Worm (Caenorhabditis elegans) whole organism, L4 larva: ENCODE measurements around the gene Y39A3B.1.

ENCODE experiments used
- F37D6.2 ChIP-seq: sonication (generic microtip); optimal IDR thresholded peaks from 2 replicates; lab custom pipeline; 2016; ENCODE audit warnings: mild to moderate bottlenecking, missing genetic modification characterization, missing compliant biosample characterization
- Y5F2A.4 ChIP-seq: fragments of 200-800 bp; sonication (Bioruptor generic); optimal IDR thresholded peaks from 2 replicates; lab custom pipeline; 2018; ENCODE audit warnings: mild to moderate bottlenecking, missing genetic modification characterization, missing compliant biosample characterization
- ZK546.5 ChIP-seq, 2 experiments: sonication (generic microtip); optimal IDR thresholded peaks; 2 replicates each; lab custom pipeline; 2017; ENCODE audit warnings: missing biosample characterization in 2 of 2, missing genetic modification characterization in 2 of 2
- aly-2 ChIP-seq: sonication (generic microtip); optimal IDR thresholded peaks from 2 replicates; lab custom pipeline; 2018; ENCODE audit warnings: missing biosample characterization, missing genetic modification characterization
- daf-12 ChIP-seq: fragments of 150-350 bp; optimal IDR thresholded peaks from 2 replicates; lab custom pipeline; 2014; ENCODE audit warnings: missing biosample characterization, missing genetic modification reagents, missing genetic modification characterization
- hlh-30 ChIP-seq: sonication (generic microtip); optimal IDR thresholded peaks from 2 replicates; lab custom pipeline; 2017; ENCODE audit warnings: antibody characterized with exemption, mild to moderate bottlenecking, missing genetic modification characterization, missing compliant biosample characterization; ENCODE audit not compliant: insufficient read depth
- lin-39 ChIP-seq: fragments of 150-350 bp; optimal IDR thresholded peaks from 2 replicates; lab custom pipeline; 2014; ENCODE audit warnings: missing biosample characterization, missing genetic modification reagents, missing genetic modification characterization
- unc-62 ChIP-seq, 3 experiments: fragments of 150-350 bp in 1 of 3; sonication (generic microtip); optimal IDR thresholded peaks in 2 of 3; peaks in 1 of 3; 1 replicate in 1 of 3; 2 replicates in 2 of 3; lab custom pipeline; 2014 to 2017; ENCODE audit warnings: missing biosample characterization in 3 of 3, missing genetic modification characterization in 3 of 3, missing genetic modification reagents in 3 of 3, missing genotype in 1 of 3
- zag-1 ChIP-seq: fragments of 150-350 bp; optimal IDR thresholded peaks from 2 replicates; lab custom pipeline; 2014; ENCODE audit warnings: missing biosample characterization, missing genetic modification characterization

- no peak for TF ChIP-seq daf-12 (tag; lab: Kevin White, UChicago)
- TF ChIP-seq lin-39, result no peak
- peak; percentile 0 for TF ChIP-seq hlh-30 (tag; lab: Kevin White, UChicago)
- TF ChIP-seq Y5F2A.4 (GFP tag; lab: Kevin White, UChicago), result no peak
- no peak for TF ChIP-seq aly-2 (tag; lab: Kevin White, UChicago)
- TF ChIP-seq zag-1, result no peak
- TF ChIP-seq unc-62 (GFP tag; optimal IDR thresholded peaks at IDR 0.05 in 1 of 2; lab: Kevin White, UChicago), result peak in 1 of 2 experiments; percentile 52
- TF ChIP-seq unc-62 (tag; optimal IDR thresholded peaks at IDR 0.05; lab: Kevin White, UChicago), result no peak
- no peak for TF ChIP-seq ZK546.5 (tag; optimal IDR thresholded peaks at IDR 0.05; lab: Kevin White, UChicago)
- TF ChIP-seq F37D6.2 (tag; lab: Kevin White, UChicago), result no peak
Observed at ce11 chrIII:2032327-2033093, 26.7 kb downstream of the Y39A3B.1 start.
